Worm (Caenorhabditis elegans): ENCODE measurements around the gene sre-52.
"Not testable (repeated sequence)": the region's sequence is repeated elsewhere in the genome, so short reads cannot be mapped to it uniquely, and the experiment has no call there.

sre-52 gene

ce11 chrII:12335430-12335829 is at the start of gene sre-52:
Gene sre-52, plus strand, starts transcription at chrII:12335730.
- no peak for TF ChIP-seq unc-62 (GFP tag; optimal IDR thresholded peaks at IDR 0.05)

ce11 chrII:12289085-12289484 is 46.4 kb upstream of the sre-52 start, which contains the start of gene Y57A10A.31:
Gene Y57A10A.31, plus strand, starts transcription at chrII:12289385.
- no peak for TF ChIP-seq unc-62 (GFP tag; optimal IDR thresholded peaks at IDR 0.05)

ce11 chrII:12296591-12296990 is 38.9 kb upstream of the sre-52 start:
- no peak for TF ChIP-seq unc-62 (GFP tag; optimal IDR thresholded peaks at IDR 0.05)

DNA sequence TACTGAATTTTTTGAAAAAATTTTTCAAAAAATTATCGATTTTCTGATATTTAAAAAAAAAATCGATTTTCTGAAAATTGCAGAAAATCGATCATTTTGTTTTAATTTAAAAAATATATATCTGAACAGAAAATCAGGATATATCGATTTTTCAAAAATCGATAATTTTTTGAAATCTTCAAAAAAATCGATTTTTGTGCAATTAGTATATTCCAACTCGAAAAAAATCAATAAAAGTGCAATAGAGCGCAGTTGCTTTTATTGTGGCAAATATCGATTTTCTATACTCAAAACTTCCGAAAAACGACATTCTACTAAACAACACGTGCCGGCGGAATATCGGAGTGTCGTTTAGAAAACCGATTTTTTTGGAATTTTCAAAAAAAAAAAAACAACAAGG is 34.9 kb upstream of the sre-52 start:
- TF ChIP-seq unc-62 (GFP tag; optimal IDR thresholded peaks at IDR 0.05), result no peak

DNA sequence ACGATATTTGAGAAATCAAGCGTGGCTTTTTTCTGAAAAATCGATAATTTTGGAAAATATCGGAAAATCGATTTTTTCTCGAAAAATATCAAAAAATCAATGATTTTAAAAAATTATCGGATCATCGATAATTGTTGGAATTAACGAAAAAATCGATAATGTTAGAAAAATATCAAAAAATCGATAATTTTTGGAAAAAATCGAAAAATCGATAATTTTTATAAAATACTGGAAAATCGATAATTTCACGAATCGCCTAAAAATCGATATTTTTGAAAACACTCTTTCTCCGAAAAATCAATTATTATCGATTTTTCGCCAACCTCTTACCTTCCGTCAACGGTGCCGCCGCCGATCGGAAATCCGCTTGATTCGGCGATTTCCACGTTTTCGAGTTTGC is 34.3 kb upstream of the sre-52 start:
- no peak for TF ChIP-seq unc-62 (GFP tag; optimal IDR thresholded peaks at IDR 0.05)

ce11 chrII:12302354-12302753 is 33.2 kb upstream of the sre-52 start, which contains the start of gene C50E10.1:
Gene C50E10.1, minus strand, starts transcription at chrII:12302454.
- no peak for TF ChIP-seq unc-62 (GFP tag; optimal IDR thresholded peaks at IDR 0.05)

ce11 chrII:12303142-12303541 is 32.4 kb upstream of the sre-52 start, which contains the start of gene sre-50:
Gene sre-50, plus strand, starts transcription at chrII:12303525.
- TF ChIP-seq unc-62 (GFP tag; optimal IDR thresholded peaks at IDR 0.05), result no peak

DNA sequence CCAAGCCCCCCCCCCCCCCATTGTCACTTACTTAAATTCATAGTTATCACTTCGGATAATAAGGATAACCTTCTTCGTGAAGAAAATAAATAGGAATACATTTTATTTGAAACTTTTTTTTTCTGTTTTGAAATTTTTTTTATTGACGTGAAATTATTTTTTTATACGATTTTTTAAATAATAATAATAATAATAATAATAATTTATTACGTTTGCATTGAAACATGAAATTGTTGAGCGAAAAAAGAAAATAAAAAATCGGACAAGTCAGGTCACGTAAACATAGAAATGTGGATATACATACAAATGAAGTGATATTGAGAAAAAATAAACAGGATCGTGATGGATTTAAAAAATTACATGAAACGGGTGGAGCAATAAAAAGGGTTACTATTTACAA is 25.9 kb upstream of the sre-52 start, which contains the start of gene C50E10.2:
C50E10.2 (minus strand) TSS at position 101 of the 400 bp plus-strand sequence.
- TF ChIP-seq unc-62 (GFP tag; optimal IDR thresholded peaks at IDR 0.05), result no peak

DNA sequence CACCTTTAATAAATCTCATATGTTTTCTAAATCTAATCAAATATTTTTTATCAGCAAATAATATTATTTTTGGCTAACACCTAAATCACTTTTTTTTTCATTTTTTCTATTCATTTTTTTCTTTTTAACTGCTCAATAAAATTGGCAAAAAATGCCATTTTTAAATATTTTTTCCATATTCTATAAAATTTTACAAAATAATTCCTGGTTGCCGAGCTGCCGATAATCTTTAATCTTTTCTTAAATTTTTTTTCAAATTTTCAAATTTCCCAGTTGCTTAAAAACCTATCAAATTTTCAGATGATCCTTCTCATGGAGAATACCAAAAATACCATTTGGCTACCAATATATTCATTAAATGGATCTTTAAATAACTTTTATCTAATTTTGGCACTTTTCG is 24.0 kb upstream of the sre-52 start, which contains the start of gene sre-51:
sre-51 (plus strand) TSS at position 301 of the 400 bp plus-strand sequence.
- TF ChIP-seq unc-62 (GFP tag; optimal IDR thresholded peaks at IDR 0.05), result no peak

DNA sequence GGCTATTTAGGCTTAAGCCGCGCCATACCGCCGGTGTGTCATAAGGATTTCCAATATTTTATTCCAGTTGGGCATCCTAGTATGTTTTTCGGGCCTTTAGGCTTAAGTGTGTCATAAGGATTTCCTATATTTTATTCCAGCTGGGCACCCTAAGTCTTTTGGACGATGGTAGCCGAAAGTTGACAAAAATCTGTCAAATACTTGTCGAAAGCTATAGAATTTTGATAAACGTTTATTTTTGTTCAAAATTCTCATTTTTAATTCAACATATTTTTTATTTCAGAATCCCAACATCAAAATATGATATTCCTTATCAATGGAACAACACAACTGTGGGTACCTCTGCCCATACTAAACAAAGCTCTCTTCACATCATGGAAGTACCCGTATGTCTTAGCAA is 17.0 kb upstream of the sre-52 start, which contains the start of gene sre-49:
sre-49 (plus strand) TSS at position 301 of the 400 bp plus-strand sequence.
- not testable (repeated sequence) for TF ChIP-seq unc-62 (GFP tag; optimal IDR thresholded peaks at IDR 0.05)

ce11 chrII:12323305-12323704 is 12.2 kb upstream of the sre-52 start, which contains the start of gene sre-53:
Gene sre-53, minus strand, starts transcription at chrII:12323405.
- TF ChIP-seq unc-62 (GFP tag; optimal IDR thresholded peaks at IDR 0.05), result no peak

DNA sequence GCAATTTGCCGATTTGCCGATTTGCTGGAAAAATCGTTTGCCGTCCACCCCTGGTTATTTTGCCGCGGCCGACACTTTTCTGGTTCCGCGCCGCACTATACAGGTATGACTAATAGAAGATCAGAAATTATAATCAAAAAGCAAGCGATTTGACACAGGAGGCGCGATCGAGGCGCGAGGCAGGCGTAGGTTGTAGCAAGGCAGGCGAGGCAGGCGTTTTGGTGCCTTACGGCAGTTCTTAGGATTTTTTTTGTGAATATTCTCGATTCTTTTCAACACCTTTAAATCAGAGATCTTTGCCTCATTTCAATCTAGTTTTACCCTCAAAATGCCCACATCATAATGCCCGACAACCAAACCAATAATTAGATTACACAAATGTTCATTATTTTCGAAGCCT is 11.4 kb upstream of the sre-52 start, which contains the start of gene sre-56:
sre-56 (plus strand) TSS at position 301 of the 400 bp plus-strand sequence.
- TF ChIP-seq unc-62 (GFP tag; optimal IDR thresholded peaks at IDR 0.05), result no peak

DNA sequence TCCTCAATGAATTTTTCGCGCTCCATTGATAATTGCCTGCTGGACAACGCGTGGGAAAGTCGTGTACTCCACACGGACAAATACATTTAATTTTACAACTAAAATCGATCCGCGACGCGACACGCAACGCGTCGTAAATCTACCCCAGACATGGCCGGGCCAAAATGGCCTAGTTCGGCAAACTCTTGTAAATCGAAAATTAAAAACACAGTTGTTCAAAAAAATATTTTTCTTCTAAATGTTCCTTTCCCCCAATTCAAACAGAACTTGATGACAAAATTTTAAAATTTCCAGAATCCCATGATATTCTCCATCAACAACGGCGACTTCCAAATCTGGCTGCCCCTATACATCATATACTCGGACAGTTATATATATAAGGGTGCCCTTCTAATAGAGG is 6.5 kb upstream of the sre-52 start, which contains the start of gene sre-55:
sre-55 (plus strand) TSS at position 301 of the 400 bp plus-strand sequence.
- no peak for TF ChIP-seq unc-62 (GFP tag; optimal IDR thresholded peaks at IDR 0.05)

DNA sequence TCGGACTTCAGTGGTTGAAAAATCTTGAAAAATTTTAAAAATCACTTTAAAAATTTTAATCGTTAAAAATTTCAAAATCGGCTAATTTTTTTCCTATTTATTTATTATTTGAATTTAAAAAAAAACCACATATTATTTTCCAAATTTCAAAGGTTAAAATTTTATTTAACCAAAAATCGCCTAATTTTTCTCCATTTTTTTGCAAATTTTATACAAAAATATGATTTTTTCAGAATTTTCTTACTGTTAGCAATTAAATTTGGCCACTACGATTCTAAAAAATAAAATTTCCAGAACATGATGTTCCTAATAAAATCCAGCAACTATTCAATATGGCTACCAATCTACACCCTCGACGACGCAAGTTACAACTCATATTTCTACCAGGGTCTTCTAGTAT is 2.9 kb upstream of the sre-52 start, which contains the start of gene sre-54:
sre-54 (plus strand) TSS at position 301 of the 400 bp plus-strand sequence.
- TF ChIP-seq unc-62 (GFP tag; optimal IDR thresholded peaks at IDR 0.05), result no peak

DNA sequence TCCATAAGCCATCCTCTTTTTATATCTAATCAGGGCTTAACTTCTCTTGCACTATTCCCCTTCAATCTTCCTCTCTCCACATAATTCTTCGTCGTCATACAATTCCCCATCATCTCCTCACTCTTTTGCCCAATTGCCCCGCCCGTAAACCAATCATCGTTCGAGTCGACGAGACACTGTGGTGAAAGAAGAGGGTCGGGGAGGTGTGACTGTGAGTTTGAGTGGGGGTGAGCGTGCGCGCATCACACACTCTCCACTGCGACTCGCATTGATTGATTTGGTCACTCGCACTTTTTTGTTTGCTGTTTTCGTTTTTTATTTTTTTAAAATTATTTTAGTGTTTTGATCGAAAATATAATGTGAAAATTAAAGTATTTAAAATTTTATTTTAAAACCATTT is 3.6 kb downstream of the sre-52 start:
- no peak for TF ChIP-seq unc-62 (GFP tag; optimal IDR thresholded peaks at IDR 0.05)

DNA sequence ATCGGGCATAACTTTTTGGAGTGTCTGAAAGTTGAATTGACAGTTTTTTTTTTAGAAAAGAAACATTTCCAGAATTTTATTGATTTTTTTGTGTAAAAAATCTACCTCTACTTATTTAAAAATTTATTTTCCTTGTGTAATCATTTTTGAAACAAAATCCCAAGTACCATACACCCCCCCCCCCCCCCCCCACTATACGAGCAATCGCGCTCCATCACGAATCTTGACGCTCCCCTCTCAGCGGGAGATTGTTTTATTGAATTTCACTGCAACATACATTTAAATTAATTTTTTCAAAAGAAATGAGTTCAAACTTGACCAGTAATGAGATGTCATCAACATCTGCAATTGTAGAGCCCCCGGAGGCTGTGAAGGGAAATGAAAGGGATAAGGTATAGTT is 4.1 kb downstream of the sre-52 start, which contains the start of gene sop-2:
sop-2 (plus strand) TSS at position 301 of the 400 bp plus-strand sequence.
- no peak for TF ChIP-seq unc-62 (GFP tag; optimal IDR thresholded peaks at IDR 0.05)

ce11 chrII:12341566-12342223 is 6.2 kb downstream of the sre-52 start:
- TF ChIP-seq unc-62 (GFP tag; optimal IDR thresholded peaks at IDR 0.05), result no peak
